Fruit fly (Drosophila melanogaster) whole organism, embryonic: ENCODE measurements around the gene CG18095.

ENCODE experiments used
- ATbp ChIP-seq: fragments of 200-800 bp; sonication (Bioruptor generic); optimal IDR thresholded peaks from 2 replicates; lab custom pipeline; 2017; ENCODE audit warnings: missing biosample characterization, mild to moderate bottlenecking, missing genetic modification characterization, missing genetic modification reagents
- Antp ChIP-seq: fragments of 200-800 bp; sonication (Bioruptor generic); optimal IDR thresholded peaks from 3 replicates; lab custom pipeline; 2016; ENCODE audit warnings: missing biosample characterization, missing genetic modification characterization
- Awh ChIP-seq: fragments of 200-800 bp; sonication (Bioruptor generic); IDR thresholded peaks from 2 replicates; pipeline ENCODE4, ENCODE4 v1.3.6; 2022; ENCODE audit warnings: missing biosample characterization, missing genetic modification characterization
- CG10462 ChIP-seq: fragments of 200-800 bp; sonication (Bioruptor generic); optimal IDR thresholded peaks from 2 replicates; lab custom pipeline; 2016; ENCODE audit warnings: missing biosample characterization, missing genetic modification characterization
- CG10959 ChIP-seq: fragments of 200-800 bp; sonication (Bioruptor generic); IDR thresholded peaks from 2 replicates; pipeline ENCODE4 v1.3.6; 2022; ENCODE audit warnings: missing biosample characterization, missing genetic modification characterization
- CG11504 ChIP-seq: fragments of 200-800 bp; sonication (Bioruptor generic); optimal IDR thresholded peaks from 3 replicates; lab custom pipeline; 2019; ENCODE audit warnings: missing biosample characterization, mild to moderate bottlenecking, missing genetic modification characterization, moderate library complexity
- CG12659 ChIP-seq: fragments of 200-800 bp; sonication (Bioruptor generic); optimal IDR thresholded peaks from 3 replicates; lab custom pipeline; 2017; ENCODE audit warnings: mild to moderate bottlenecking, missing biosample characterization, missing genetic modification reagents, missing genetic modification characterization
- CG13123 ChIP-seq: fragments of 200-800 bp; sonication (Bioruptor generic); optimal IDR thresholded peaks from 2 replicates; lab custom pipeline; 2016; ENCODE audit warnings: missing biosample characterization, missing genetic modification characterization
- CG13424 ChIP-seq: fragments of 200-800 bp; sonication (Bioruptor generic); optimal IDR thresholded peaks from 2 replicates; lab custom pipeline; 2019; ENCODE audit warnings: missing biosample characterization, mild to moderate bottlenecking, missing genetic modification characterization, moderate library complexity
- CG14667 ChIP-seq: fragments of 200-800 bp; sonication (Bioruptor generic); IDR thresholded peaks from 2 replicates; pipeline ENCODE4 v1.3.6; 2022; ENCODE audit warnings: missing biosample characterization, missing genetic modification characterization
- CG1602 ChIP-seq: fragments of 200-800 bp; sonication (Bioruptor generic); optimal IDR thresholded peaks from 3 replicates; lab custom pipeline; 2016; ENCODE audit warnings: missing biosample characterization, missing genetic modification characterization
- CG17912 ChIP-seq: fragments of 200-800 bp; sonication (Bioruptor generic); optimal IDR thresholded peaks from 2 replicates; lab custom pipeline; 2018; ENCODE audit warnings: missing biosample characterization, mild to moderate bottlenecking, missing genetic modification characterization
- CG6765 ChIP-seq: fragments of 200-800 bp; sonication (Bioruptor generic); optimal IDR thresholded peaks from 3 replicates; lab custom pipeline; 2017; ENCODE audit warnings: missing biosample characterization, mild to moderate bottlenecking, missing genetic modification characterization
- CG7271 ChIP-seq: fragments of 200-800 bp; sonication (Bioruptor generic); optimal IDR thresholded peaks from 2 replicates; lab custom pipeline; 2018; ENCODE audit warnings: missing biosample characterization, mild to moderate bottlenecking, missing genetic modification characterization, moderate library complexity
- CG7786 ChIP-seq: fragments of 200-800 bp; sonication (Bioruptor generic); optimal IDR thresholded peaks from 2 replicates; lab custom pipeline; 2016; ENCODE audit warnings: missing biosample characterization, missing genetic modification characterization
- CG7839 ChIP-seq: fragments of 200-800 bp; sonication (Bioruptor generic); optimal IDR thresholded peaks from 3 replicates; lab custom pipeline; 2018; ENCODE audit warnings: missing biosample characterization, mild to moderate bottlenecking, missing genetic modification characterization, moderate library complexity
- CG8388 ChIP-seq: fragments of 200-800 bp; sonication (Bioruptor generic); optimal IDR thresholded peaks from 2 replicates; lab custom pipeline; 2019; ENCODE audit warnings: missing biosample characterization, mild to moderate bottlenecking, missing genetic modification characterization, moderate library complexity
- CG8924 ChIP-seq: fragments of 200-800 bp; optimal IDR thresholded peaks from 3 replicates; lab custom pipeline; 2019; ENCODE audit warnings: missing biosample characterization, mild to moderate bottlenecking, missing genetic modification characterization, moderate library complexity
- CG9437 ChIP-seq: fragments of 200-800 bp; sonication (Bioruptor generic); optimal IDR thresholded peaks from 2 replicates; lab custom pipeline; 2018; ENCODE audit warnings: missing biosample characterization, mild to moderate bottlenecking, missing genetic modification characterization
- D19B ChIP-seq: fragments of 200-800 bp; sonication (Bioruptor generic); optimal IDR thresholded peaks from 2 replicates; lab custom pipeline; 2017; ENCODE audit warnings: missing biosample characterization, mild to moderate bottlenecking, missing genetic modification characterization
- Dref ChIP-seq: fragments of 200-800 bp; sonication (Bioruptor generic); IDR thresholded peaks from 2 replicates; pipeline ENCODE4 v1.3.6; 2022; ENCODE audit warnings: missing biosample characterization, missing genetic modification characterization
- Ets65A ChIP-seq: fragments of 200-800 bp; sonication (Bioruptor generic); peaks from one replicate; lab custom pipeline; 2016; ENCODE audit warnings: missing biosample characterization, missing genetic modification characterization
- Hr3 ChIP-seq: fragments of 200-800 bp; sonication (Bioruptor generic); optimal IDR thresholded peaks from 3 replicates; lab custom pipeline; 2016; ENCODE audit warnings: missing biosample characterization, missing genetic modification characterization
- Hr51 ChIP-seq, 2 experiments: fragments of 200-800 bp; sonication (Bioruptor generic); optimal IDR thresholded peaks; 2 replicates in 1 of 2; 3 replicates in 1 of 2; lab custom pipeline; 2016 to 2018; ENCODE audit warnings: missing biosample characterization in 2 of 2, missing genetic modification characterization in 2 of 2, mild to moderate bottlenecking in 1 of 2, moderate library complexity in 1 of 2
- NfI ChIP-seq: fragments of 200-800 bp; sonication (Bioruptor generic); optimal IDR thresholded peaks from 3 replicates; lab custom pipeline; 2018; ENCODE audit warnings: missing biosample characterization, mild to moderate bottlenecking, missing genetic modification characterization, moderate library complexity
- Pdp1 ChIP-seq, 2 experiments: fragments of 200-800 bp; sonication (Bioruptor generic); optimal IDR thresholded peaks; 3 replicates each; lab custom pipeline; 2016; ENCODE audit warnings: missing biosample characterization in 2 of 2, missing genetic modification characterization in 2 of 2, mild to moderate bottlenecking in 1 of 2, moderate library complexity in 1 of 2
- Sox102F ChIP-seq: fragments of 200-800 bp; sonication (Bioruptor generic); optimal IDR thresholded peaks from 2 replicates; lab custom pipeline; 2018; ENCODE audit warnings: missing biosample characterization, mild to moderate bottlenecking, missing genetic modification characterization, moderate library complexity
- YL-1 ChIP-seq: fragments of 200-800 bp; sonication (Bioruptor generic); optimal IDR thresholded peaks from 3 replicates; lab custom pipeline; 2017; ENCODE audit warnings: missing biosample characterization, mild to moderate bottlenecking, missing genetic modification characterization
- ap ChIP-seq: fragments of 200-800 bp; sonication (Bioruptor generic); IDR thresholded peaks from 2 replicates; pipeline ENCODE4 v1.3.6; 2022; ENCODE audit warnings: missing biosample characterization, missing genetic modification characterization
- bcd ChIP-seq: fragments of 200-800 bp; sonication (Bioruptor generic); optimal IDR thresholded peaks from 2 replicates; lab custom pipeline; 2017; ENCODE audit warnings: missing biosample characterization, mild to moderate bottlenecking, missing genetic modification characterization
- bsh ChIP-seq, 2 experiments: fragments of 200-800 bp; sonication (Bioruptor generic); optimal IDR thresholded peaks; 2 replicates each; lab custom pipeline; 2017 to 2018; ENCODE audit warnings: mild to moderate bottlenecking in 2 of 2, missing biosample characterization in 2 of 2, missing genetic modification characterization in 2 of 2, moderate library complexity in 1 of 2
- cad ChIP-seq: fragments of >200 bp; optimal IDR thresholded peaks from 2 replicates; lab custom pipeline; 2017; ENCODE audit warnings: missing biosample characterization, missing genetic modification characterization
- corto ChIP-seq: fragments of 200-800 bp; sonication (Bioruptor generic); optimal IDR thresholded peaks from 2 replicates; lab custom pipeline; 2016; ENCODE audit warnings: missing biosample characterization, mild to moderate bottlenecking, missing genetic modification characterization, moderate library complexity
- croc ChIP-seq: fragments of 200-800 bp; sonication (Bioruptor generic); conservative IDR thresholded peaks from 3 replicates; pipeline ENCODE4 v1.3.6; 2022; ENCODE audit warnings: missing biosample characterization, missing genetic modification characterization
- dan ChIP-seq: fragments of 200-800 bp; sonication (Bioruptor generic); IDR thresholded peaks from 2 replicates; pipeline ENCODE4 v1.3.6; 2022; ENCODE audit warnings: missing biosample characterization, missing genetic modification characterization
- dmrt99B ChIP-seq: fragments of 200-800 bp; sonication (Bioruptor generic); optimal IDR thresholded peaks from 2 replicates; lab custom pipeline; 2018; ENCODE audit warnings: missing biosample characterization, mild to moderate bottlenecking, missing genetic modification characterization, moderate library complexity
- eve ChIP-seq, 2 experiments: fragments of >200 bp; optimal IDR thresholded peaks; 2 replicates each; lab custom pipeline; 2017; ENCODE audit warnings: missing biosample characterization in 2 of 2, missing genetic modification characterization in 2 of 2
- fd96Cb ChIP-seq: fragments of 200-800 bp; sonication (Bioruptor generic); optimal IDR thresholded peaks from 2 replicates; lab custom pipeline; 2018; ENCODE audit warnings: missing biosample characterization, mild to moderate bottlenecking, missing genetic modification characterization, moderate library complexity
- gem ChIP-seq: fragments of 200-800 bp; sonication (Bioruptor generic); optimal IDR thresholded peaks from 2 replicates; lab custom pipeline; 2019; ENCODE audit warnings: missing biosample characterization, mild to moderate bottlenecking, missing genetic modification characterization, moderate library complexity
- inv ChIP-seq: fragments of 200-800 bp; sonication (Bioruptor generic); IDR thresholded peaks from 2 replicates; pipeline ENCODE4 v1.3.6; 2022; ENCODE audit warnings: missing biosample characterization, missing genetic modification characterization; ENCODE audit not compliant: partially characterized antibody
- jing ChIP-seq: fragments of 200-800 bp; sonication (Bioruptor generic); optimal IDR thresholded peaks from 2 replicates; lab custom pipeline; 2018; ENCODE audit warnings: missing biosample characterization, mild to moderate bottlenecking, missing genetic modification characterization
- nmo ChIP-seq: fragments of 200-800 bp; sonication (Bioruptor generic); optimal IDR thresholded peaks from 2 replicates; lab custom pipeline; 2018; ENCODE audit warnings: missing biosample characterization, mild to moderate bottlenecking, missing genetic modification characterization, moderate library complexity
- prd ChIP-seq, 3 experiments: fragments of >200 bp in 2 of 3; fragments of 200-800 bp in 1 of 3; sonication (Bioruptor generic) in 1 of 3; optimal IDR thresholded peaks in 2 of 3; IDR thresholded peaks in 1 of 3; 2 replicates in 2 of 3; 3 replicates in 1 of 3; pipeline versions ENCODE4 v1.3.6 to Lab custom; 2017 to 2022; ENCODE audit warnings: missing biosample characterization in 1 of 3, missing genetic modification characterization in 1 of 3
- pum ChIP-seq: fragments of 200-800 bp; sonication (Bioruptor generic); optimal IDR thresholded peaks from 2 replicates; lab custom pipeline; 2016; ENCODE audit warnings: missing biosample characterization, missing genetic modification characterization
- ranshi ChIP-seq: fragments of 200-800 bp; sonication (Bioruptor generic); IDR thresholded peaks from 2 replicates; pipeline ENCODE4 v1.3.6; 2022; ENCODE audit warnings: missing biosample characterization, missing genetic modification characterization
- seq ChIP-seq: fragments of 200-800 bp; sonication (Bioruptor generic); IDR thresholded peaks from 2 replicates; pipeline ENCODE4 v1.3.6; 2022; ENCODE audit warnings: missing biosample characterization, missing genetic modification characterization
- sisA ChIP-seq: fragments of 200-800 bp; sonication (Bioruptor generic); IDR thresholded peaks from 2 replicates; pipeline ENCODE4 v1.3.6; 2022; ENCODE audit warnings: missing biosample characterization, missing genetic modification characterization
- wek ChIP-seq: fragments of 200-800 bp; sonication (Bioruptor generic); optimal IDR thresholded peaks from 3 replicates; lab custom pipeline; 2018; ENCODE audit warnings: missing biosample characterization, mild to moderate bottlenecking, missing genetic modification characterization, moderate library complexity
- z ChIP-seq: fragments of 200-800 bp; sonication (Bioruptor generic); IDR thresholded peaks from 3 replicates; pipeline ENCODE4 v1.3.6; 2022; ENCODE audit warnings: missing biosample characterization, missing genetic modification characterization
- zfh1 ChIP-seq: fragments of 200-800 bp; sonication (Bioruptor generic); IDR thresholded peaks from 3 replicates; pipeline ENCODE4 v1.3.6; 2022; ENCODE audit warnings: missing biosample characterization, missing genetic modification characterization

The CG18095 gene

dm6 chr2L:14024746-14025105 lies 6.6 kb downstream of the CG18095 start (continued):
- TF ChIP-seq CG10959 (GFP tag; lab: Robert Waterston, UW) = no peak
- TF ChIP-seq nmo (GFP tag; lab: Kevin White, UChicago) = peak; percentile 63
- TF ChIP-seq D19B (GFP tag; lab: Kevin White, UChicago) = peak; percentile 37
- peak; percentile 45 for TF ChIP-seq CG13424
- peak in 1 of 2 experiments; percentile 47 for TF ChIP-seq bsh (GFP tag; optimal IDR thresholded peaks at IDR 0.05; lab: Kevin White, UChicago)
- TF ChIP-seq dan = no peak
- no peak for TF ChIP-seq Antp
- TF ChIP-seq CG7786 (GFP tag; lab: Kevin White, UChicago) = peak; percentile 39
- no peak for TF ChIP-seq ap (GFP tag; lab: Robert Waterston, UW)
- no peak for TF ChIP-seq CG6765 (GFP tag; lab: Kevin White, UChicago)
- TF ChIP-seq cad (GFP tag; lab: Kevin White, UChicago) = no peak
- TF ChIP-seq CG7271 = no peak
- peak; percentile 30 for TF ChIP-seq CG8388 (GFP tag; lab: Kevin White, UChicago)
- TF ChIP-seq prd (optimal IDR thresholded peaks at IDR 0.05; lab: Kevin White, UChicago) = no peak
- TF ChIP-seq prd (GFP tag; IDR thresholded peaks at IDR 0.05; lab: Robert Waterston, UW) = peak; percentile 50; the same call in 1 of the 3 replicates
- no peak for TF ChIP-seq seq (GFP tag; lab: Robert Waterston, UW)
- TF ChIP-seq sisA = peak; percentile 50
- TF ChIP-seq CG9437 = peak; percentile 31
- TF ChIP-seq inv (GFP tag; lab: Robert Waterston, UW) = no peak
- TF ChIP-seq Hr3 = peak; percentile 59
- TF ChIP-seq CG7839 (tag; lab: Kevin White, UChicago) = peak; percentile 73
- TF ChIP-seq Pdp1 (GFP tag; optimal IDR thresholded peaks at IDR 0.05; lab: Kevin White, UChicago) = peak in 1 of 2 experiments; percentile 92
- TF ChIP-seq CG13123 (GFP tag; lab: Kevin White, UChicago) = no peak
- TF ChIP-seq NfI (GFP tag; lab: Kevin White, UChicago) = peak; percentile 30
- TF ChIP-seq CG10462 (GFP tag; lab: Kevin White, UChicago) = no peak
- TF ChIP-seq ATbp = no peak
- no peak for TF ChIP-seq Dref (GFP tag; lab: Robert Waterston, UW)
- TF ChIP-seq z (GFP tag; lab: Robert Waterston, UW) = no peak
- no peak for TF ChIP-seq zfh1 (GFP tag; lab: Robert Waterston, UW)
- TF ChIP-seq croc (GFP tag; lab: Robert Waterston, UW) = no peak
- peak; percentile 58 for TF ChIP-seq fd96Cb (tag; lab: Kevin White, UChicago)
- TF ChIP-seq dmrt99B (tag; lab: Kevin White, UChicago) = peak; percentile 65
- TF ChIP-seq CG1602 (GFP tag; lab: Kevin White, UChicago) = peak; percentile 31
- TF ChIP-seq CG12659 = peak; percentile 14
- TF ChIP-seq CG17912 = no peak
- TF ChIP-seq corto (GFP tag; lab: Kevin White, UChicago) = no peak
- TF ChIP-seq Ets65A (GFP tag; lab: Kevin White, UChicago) = peak; percentile 77
- TF ChIP-seq CG11504 (tag; lab: Kevin White, UChicago) = peak; percentile 75
- 0 out of 2 replicates have a peak, but pooled peaks have one; percentile 5 for TF ChIP-seq Awh (GFP tag; lab: Robert Waterston, UW)
- TF ChIP-seq pum (GFP tag; lab: Kevin White, UChicago) = peak; percentile 28
- peak; percentile 28 for TF ChIP-seq bcd (GFP tag; lab: Kevin White, UChicago)
- peak; percentile 73 for TF ChIP-seq Sox102F (GFP tag; lab: Kevin White, UChicago)
- TF ChIP-seq Hr51 (GFP tag; optimal IDR thresholded peaks at IDR 0.05; lab: Kevin White, UChicago) = peak in 1 of 2 experiments; percentile 73
- TF ChIP-seq YL-1 (GFP tag; lab: Kevin White, UChicago) = no peak
- TF ChIP-seq gem (tag; lab: Kevin White, UChicago) = peak; percentile 79
- no peak for TF ChIP-seq wek (GFP tag; lab: Kevin White, UChicago)
- TF ChIP-seq CG8924 = no peak
- TF ChIP-seq CG14667 (GFP tag; lab: Robert Waterston, UW) = peak; percentile 33; the same call in 1 of the 2 replicates
- TF ChIP-seq jing (GFP tag; lab: Kevin White, UChicago) = peak; percentile 34
- TF ChIP-seq eve (GFP tag; optimal IDR thresholded peaks at IDR 0.05; lab: Kevin White, UChicago) = peak in 1 of 2 experiments; percentile 60
- peak; percentile 20; the same call in 1 of the 2 replicates for TF ChIP-seq ranshi (GFP tag; lab: Robert Waterston, UW)
